Worm (Caenorhabditis elegans) whole organism, young adult: Measurements from ENCODE around the gene F46G10.4.
A peak's percentile ranks its signal among the peaks of the same experiment; 100 is the strongest.

Experiments used
- D2030.7 ChIP-seq: fragments of 200-800 bp; sonication (Bioruptor generic); IDR thresholded peaks from 2 replicates; pipeline ENCODE4 v1.3.6; 2022; ENCODE audit warnings: missing genetic modification reagents, missing genetic modification characterization, missing compliant biosample characterization
- F10E7.11 ChIP-seq: sonication (generic microtip); optimal IDR thresholded peaks from 2 replicates; lab custom pipeline; 2017; ENCODE audit warnings: mild to moderate bottlenecking, missing genetic modification characterization, moderate library complexity, missing compliant biosample characterization
- F23B12.7 ChIP-seq: sonication (generic microtip); optimal IDR thresholded peaks from 2 replicates; lab custom pipeline; 2017; ENCODE audit warnings: missing genetic modification characterization, mild to moderate bottlenecking, missing compliant biosample characterization, antibody characterized with exemption, moderate library complexity; ENCODE audit not compliant: insufficient read depth
- F37B4.10 ChIP-seq: fragments of 200-800 bp; sonication (Bioruptor generic); IDR thresholded peaks from 2 replicates; pipeline ENCODE4 v1.3.6; 2022; ENCODE audit warnings: missing genetic modification characterization, missing compliant biosample characterization
- T07F8.4 ChIP-seq: sonication (generic microtip); optimal IDR thresholded peaks from 2 replicates; lab custom pipeline; 2016; ENCODE audit warnings: mild to moderate bottlenecking, missing genetic modification characterization, moderate library complexity, missing compliant biosample characterization
- Y53G8AR.9 ChIP-seq: fragments of 200-800 bp; sonication (Bioruptor generic); conservative IDR thresholded peaks from 2 replicates; pipeline ENCODE4 v1.3.6; 2022; ENCODE audit warnings: missing genetic modification reagents, missing genetic modification characterization, missing compliant biosample characterization
- Y95B8A.8 ChIP-seq: fragments of 200-800 bp; sonication (Bioruptor generic); IDR thresholded peaks from 2 replicates; pipeline ENCODE4 v1.3.6; 2022; ENCODE audit warnings: missing genetic modification reagents, missing genetic modification characterization, missing compliant biosample characterization
- ama-1 ChIP-seq, 3 experiments: fragments of 150-350 bp in 1 of 3; sonication (generic microtip) in 2 of 3; optimal IDR thresholded peaks; 2 replicates each; lab custom pipeline; 2014 to 2018; ENCODE audit warnings: missing biosample characterization in 2 of 3, missing genetic modification characterization in 2 of 3, missing genetic modification reagents in 2 of 3
- attf-6 ChIP-seq: fragments of 200-800 bp; sonication (Bioruptor generic); IDR thresholded peaks from 2 replicates; pipeline ENCODE4 v1.3.6; 2022; ENCODE audit warnings: missing genetic modification reagents, missing genetic modification characterization, missing compliant biosample characterization
- bed-1 ChIP-seq: fragments of 200-800 bp; sonication (Bioruptor generic); IDR thresholded peaks from 2 replicates; pipeline ENCODE4 v1.3.6; 2022; ENCODE audit warnings: missing genetic modification reagents, missing genetic modification characterization, missing compliant biosample characterization
- ccch-3 ChIP-seq: fragments of 200-800 bp; sonication (Bioruptor generic); optimal IDR thresholded peaks from 2 replicates; lab custom pipeline; 2018; ENCODE audit warnings: mild to moderate bottlenecking, missing genetic modification characterization, missing compliant biosample characterization
- cebp-1 ChIP-seq, 2 experiments: fragments of 200-800 bp in 1 of 2; sonication (Bioruptor generic) in 1 of 2; sonication (generic microtip) in 1 of 2; IDR thresholded peaks in 1 of 2; optimal IDR thresholded peaks in 1 of 2; 2 replicates each; pipeline versions ENCODE4 v1.3.6 to Lab custom; 2017 to 2022; ENCODE audit warnings: missing compliant biosample characterization in 2 of 2, missing genetic modification characterization in 2 of 2, mild to moderate bottlenecking in 1 of 2, missing genetic modification reagents in 1 of 2, moderate library complexity in 1 of 2
- cebp-2 ChIP-seq: fragments of 200-800 bp; sonication (Bioruptor generic); IDR thresholded peaks from 2 replicates; pipeline ENCODE4 v1.3.6; 2022; ENCODE audit warnings: missing genetic modification characterization, missing compliant biosample characterization
- dpl-1 ChIP-seq: fragments of 150-350 bp; optimal IDR thresholded peaks from 2 replicates; lab custom pipeline; 2014; ENCODE audit warnings: missing biosample characterization, missing genetic modification reagents, missing genetic modification characterization
- egl-18 ChIP-seq: fragments of 200-800 bp; sonication (Bioruptor generic); IDR thresholded peaks from 2 replicates; pipeline ENCODE4 v1.3.6; 2022; ENCODE audit warnings: missing genetic modification reagents, missing genetic modification characterization, missing compliant biosample characterization
- egrh-3 ChIP-seq: fragments of 200-800 bp; sonication (Bioruptor generic); IDR thresholded peaks from 2 replicates; pipeline ENCODE4 v1.3.6; 2022; ENCODE audit warnings: missing genetic modification reagents, missing genetic modification characterization, missing compliant biosample characterization
- hlh-12 ChIP-seq: sonication (generic microtip); optimal IDR thresholded peaks from 2 replicates; lab custom pipeline; 2016; ENCODE audit warnings: missing genetic modification characterization, missing compliant biosample characterization
- let-607 ChIP-seq, 2 experiments: fragments of 200-800 bp in 1 of 2; sonication (Bioruptor generic) in 1 of 2; sonication (generic microtip) in 1 of 2; optimal IDR thresholded peaks; 2 replicates each; lab custom pipeline; 2016 to 2018; ENCODE audit warnings: mild to moderate bottlenecking in 2 of 2, missing compliant biosample characterization in 2 of 2, missing genetic modification characterization in 2 of 2, moderate library complexity in 2 of 2, missing genotype in 1 of 2
- madf-10 ChIP-seq: sonication (generic microtip); optimal IDR thresholded peaks from 2 replicates; lab custom pipeline; 2016; ENCODE audit warnings: mild to moderate bottlenecking, missing genetic modification characterization, missing compliant biosample characterization
- madf-3 ChIP-seq: fragments of 200-800 bp; sonication (Bioruptor generic); IDR thresholded peaks from 2 replicates; pipeline ENCODE4 v1.3.6; 2022; ENCODE audit warnings: missing genetic modification reagents, missing genetic modification characterization, missing compliant biosample characterization
- madf-6 ChIP-seq: fragments of 200-800 bp; sonication (Bioruptor generic); IDR thresholded peaks from 2 replicates; pipeline ENCODE4 v1.3.6; 2022; ENCODE audit warnings: missing genetic modification reagents, missing genetic modification characterization, missing compliant biosample characterization
- nfya-2 ChIP-seq: fragments of 200-800 bp; sonication (Bioruptor generic); IDR thresholded peaks from 2 replicates; pipeline ENCODE4 v1.3.6; 2022; ENCODE audit warnings: missing genetic modification reagents, missing genetic modification characterization, missing compliant biosample characterization
- nhr-179 ChIP-seq: sonication (generic microtip); optimal IDR thresholded peaks from 2 replicates; lab custom pipeline; 2016; ENCODE audit warnings: mild to moderate bottlenecking, missing genetic modification characterization, missing compliant biosample characterization
- nhr-80 ChIP-seq: sonication (generic microtip); optimal IDR thresholded peaks from 2 replicates; lab custom pipeline; 2016; ENCODE audit warnings: missing genetic modification characterization, missing compliant biosample characterization
- nhr-90 ChIP-seq: sonication (generic microtip); optimal IDR thresholded peaks from 2 replicates; lab custom pipeline; 2016; ENCODE audit warnings: missing genotype, mild to moderate bottlenecking, missing genetic modification characterization, missing compliant biosample characterization
- rec-8 ChIP-seq, 2 experiments: sonication (generic microtip); optimal IDR thresholded peaks; 2 replicates each; lab custom pipeline; 2016; ENCODE audit warnings: mild to moderate bottlenecking in 2 of 2, missing genetic modification characterization in 2 of 2, missing genetic modification reagents in 2 of 2, missing genotype in 2 of 2, missing biosample characterization in 1 of 2, missing compliant biosample characterization in 1 of 2, moderate library complexity in 1 of 2
- sdz-38 ChIP-seq: sonication (generic microtip); optimal IDR thresholded peaks from 2 replicates; lab custom pipeline; 2016; ENCODE audit warnings: missing genotype, missing genetic modification characterization, missing compliant biosample characterization
- sea-2 ChIP-seq: fragments of 200-800 bp; sonication (Bioruptor generic); IDR thresholded peaks from 2 replicates; pipeline ENCODE4 v1.3.6; 2022; ENCODE audit warnings: missing genetic modification characterization, missing compliant biosample characterization
- snpc-1.1 ChIP-seq: sonication (generic microtip); optimal IDR thresholded peaks from 2 replicates; lab custom pipeline; 2017; ENCODE audit warnings: missing genetic modification characterization, mild to moderate bottlenecking, missing compliant biosample characterization, antibody characterized with exemption, moderate library complexity, missing genotype, missing genetic modification reagents; ENCODE audit not compliant: insufficient read depth
- snpc-4 ChIP-seq, 5 experiments: fragments of 150-350 bp in 1 of 5; sonication (generic microtip) in 4 of 5; optimal IDR thresholded peaks; 2 replicates each; lab custom pipeline; 2014 to 2018; ENCODE audit warnings: missing genetic modification characterization in 5 of 5, missing biosample characterization in 3 of 5, antibody characterized with exemption in 2 of 5, mild to moderate bottlenecking in 2 of 5, missing compliant biosample characterization in 2 of 5, missing genotype in 2 of 5, moderate library complexity in 2 of 5, missing genetic modification reagents in 1 of 5
- tbp1 ChIP-seq: fragments of 200-800 bp; sonication (Bioruptor generic); optimal IDR thresholded peaks from 2 replicates; lab custom pipeline; 2018; ENCODE audit warnings: mild to moderate bottlenecking, missing genetic modification characterization, missing compliant biosample characterization
- tbx-9 ChIP-seq: sonication (generic microtip); optimal IDR thresholded peaks from 2 replicates; lab custom pipeline; 2016; ENCODE audit warnings: borderline replicate concordance, missing genetic modification characterization, inconsistent platforms, missing compliant biosample characterization
- unc-62 ChIP-seq: fragments of 150-350 bp; optimal IDR thresholded peaks from 2 replicates; lab custom pipeline; 2014; ENCODE audit warnings: missing biosample characterization, missing genetic modification reagents, missing genetic modification characterization
- zfh-2 ChIP-seq: fragments of 200-800 bp; sonication (Bioruptor generic); conservative IDR thresholded peaks from 2 replicates; pipeline ENCODE4 v1.3.6; 2022; ENCODE audit warnings: missing genetic modification reagents, missing genetic modification characterization, missing compliant biosample characterization
- ztf-22 ChIP-seq: fragments of 200-800 bp; sonication (Bioruptor generic); optimal IDR thresholded peaks from 2 replicates; lab custom pipeline; 2018; ENCODE audit warnings: mild to moderate bottlenecking, missing genetic modification characterization, moderate library complexity, missing compliant biosample characterization
- ztf-3 ChIP-seq: fragments of 200-800 bp; sonication (Bioruptor generic); optimal IDR thresholded peaks from 2 replicates; lab custom pipeline; 2018; ENCODE audit warnings: mild to moderate bottlenecking, missing genetic modification characterization, missing compliant biosample characterization

Gene F46G10.4

ce11 chrX:13362486-13362885 is 28.6 kb downstream of the F46G10.4 start, which contains the start of gene C49F8.15 (continued):
- no peak for TF ChIP-seq madf-6 (GFP tag; lab: Robert Waterston, UW)
- TF ChIP-seq sdz-38: no peak

- TF ChIP-seq madf-10 (tag; lab: Kevin White, UChicago) (no peak), hlh-12 (tag; lab: Kevin White, UChicago) (no peak), cebp-2 (GFP tag; lab: Robert Waterston, UW) (no peak), bed-1 (GFP tag; lab: Robert Waterston, UW) (no peak), tbx-9 (tag; lab: Kevin White, UChicago) (no peak), unc-62 (GFP tag; lab: Kevin White, UChicago) (no peak), rec-8 (tag; optimal IDR thresholded peaks at IDR 0.05; lab: Kevin White, UChicago) (no peak), tbp1 (GFP tag; lab: Kevin White, UChicago) (no peak), ztf-3 (GFP tag; lab: Kevin White, UChicago) (no peak), Y95B8A.8 (GFP tag; lab: Robert Waterston, UW) (no peak), nhr-90 (no peak), egrh-3 (GFP tag; lab: Robert Waterston, UW) (no peak), Y53G8AR.9 (GFP tag; lab: Robert Waterston, UW) (no peak), egl-18 (GFP tag; lab: Robert Waterston, UW) (no peak), nhr-179 (tag; lab: Kevin White, UChicago) (no peak)
Observed at ce11 chrX:13364897-13365296, 31.1 kb downstream of the F46G10.4 start, which contains the start of gene C49F8.1. C49F8.1 (minus strand) TSS chrX:13364997.

- TF ChIP-seq cebp-1 (GFP tag; IDR thresholded peaks at IDR 0.05; lab: Robert Waterston, UW) (peak; percentile 69; the same call in 1 of the 2 replicates), cebp-1 (tag; optimal IDR thresholded peaks at IDR 0.05; lab: Kevin White, UChicago) (peak; percentile 87), F10E7.11 (tag; lab: Kevin White, UChicago) (no peak)
Observed at ce11 chrX:13366955-13367354, 33.1 kb downstream of the F46G10.4 start.

DNA sequence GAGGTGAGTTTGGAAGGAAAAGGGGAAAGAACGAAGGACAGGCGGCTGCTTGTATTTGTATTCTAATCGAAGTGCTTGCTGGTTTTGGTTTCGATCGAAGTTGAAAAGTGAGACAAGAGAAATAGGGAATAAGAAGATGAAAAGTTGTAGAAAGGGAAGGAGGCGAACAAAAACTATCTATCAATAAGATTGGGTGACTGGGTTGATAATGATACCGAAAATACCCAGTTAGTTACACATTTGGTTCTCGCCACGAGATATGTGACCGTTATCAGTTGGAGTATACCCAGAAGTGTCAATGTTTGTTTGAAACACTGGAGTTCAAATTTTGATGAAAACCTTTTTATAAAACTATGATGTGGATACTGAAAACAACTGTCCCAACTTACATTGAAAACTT is 34.4 kb downstream of the F46G10.4 start:
- no peak for TF ChIP-seq sea-2 (GFP tag; lab: Robert Waterston, UW)
- TF ChIP-seq T07F8.4: no peak
- TF ChIP-seq ztf-22: peak; percentile 50
- no peak for TF ChIP-seq ama-1 (optimal IDR thresholded peaks at IDR 0.05; lab: Kevin White, UChicago)
- TF ChIP-seq ama-1 (GFP tag; optimal IDR thresholded peaks at IDR 0.05; lab: Kevin White, UChicago): no peak
- TF ChIP-seq nhr-80 (tag; lab: Kevin White, UChicago): peak; percentile 92
- no peak for TF ChIP-seq cebp-1 (GFP tag; IDR thresholded peaks at IDR 0.05; lab: Robert Waterston, UW)
- TF ChIP-seq cebp-1 (tag; optimal IDR thresholded peaks at IDR 0.05; lab: Kevin White, UChicago): peak; percentile 0
- TF ChIP-seq, all 124 proteins: peak for 3

DNA sequence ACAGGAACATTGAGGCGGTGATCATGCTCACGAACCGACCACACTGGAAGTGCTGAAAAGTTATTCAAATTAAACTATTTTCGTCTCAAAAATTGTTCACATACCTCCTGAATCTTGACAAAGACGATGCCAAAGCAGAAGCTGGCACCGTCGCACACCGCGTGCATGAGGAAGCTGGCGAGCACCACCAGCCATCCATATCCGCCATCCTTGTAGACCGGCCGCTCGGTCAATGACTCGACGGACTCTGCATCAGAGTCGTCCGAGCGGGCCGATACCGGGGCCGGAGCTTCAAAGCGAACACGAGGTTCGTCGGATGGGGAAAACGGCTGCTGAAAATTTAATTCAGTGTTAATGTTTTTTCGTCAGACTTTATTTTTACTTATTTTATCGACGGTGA is 42.3 kb downstream of the F46G10.4 start:
- no peak for TF ChIP-seq ztf-22
- TF ChIP-seq F37B4.10: no peak
- no peak for TF ChIP-seq ccch-3 (GFP tag; lab: Kevin White, UChicago)
- TF ChIP-seq snpc-1.1 (tag; lab: Kevin White, UChicago): no peak
- no peak for TF ChIP-seq D2030.7 (GFP tag; lab: Robert Waterston, UW)
- no peak for TF ChIP-seq snpc-4 (GFP tag; optimal IDR thresholded peaks at IDR 0.05; lab: Kevin White, UChicago)
- TF ChIP-seq snpc-4 (tag; optimal IDR thresholded peaks at IDR 0.05; lab: Kevin White, UChicago): no peak
- TF ChIP-seq nfya-2 (GFP tag; lab: Robert Waterston, UW): no peak
- TF ChIP-seq dpl-1 (GFP tag; lab: Kevin White, UChicago): no peak
- TF ChIP-seq nhr-80 (tag; lab: Kevin White, UChicago): no peak
- TF ChIP-seq nhr-179 (tag; lab: Kevin White, UChicago): no peak
- TF ChIP-seq egrh-3 (GFP tag; lab: Robert Waterston, UW): peak; percentile 48; the same call in 1 of the 2 replicates
- TF ChIP-seq F23B12.7 (tag; lab: Kevin White, UChicago): no peak
- TF ChIP-seq let-607 (tag; optimal IDR thresholded peaks at IDR 0.05; lab: Kevin White, UChicago): no peak
- TF ChIP-seq zfh-2: peak; percentile 78
- TF ChIP-seq attf-6 (GFP tag; lab: Robert Waterston, UW): no peak
- no peak for TF ChIP-seq madf-3
- TF ChIP-seq, all 124 proteins: peak for 2
